Fruit fly (Drosophila melanogaster) whole organism, wandering third instar larva: Measurements from ENCODE around the gene Eip78C.

Source experiments
- Abd-B ChIP-seq: fragments of >200 bp; optimal IDR thresholded peaks from 2 replicates; lab custom pipeline; 2017; ENCODE audit warnings: missing biosample characterization, missing genetic modification characterization
- CrebA ChIP-seq: fragments of 200-800 bp; sonication (Bioruptor generic); optimal IDR thresholded peaks from 2 replicates; lab custom pipeline; 2016; ENCODE audit warnings: missing biosample characterization, mild to moderate bottlenecking, missing genetic modification characterization, borderline replicate concordance
- Hr83 ChIP-seq: fragments of 200-300 bp; sonication (Bioruptor generic); optimal IDR thresholded peaks from 2 replicates; lab custom pipeline; 2016; ENCODE audit warnings: missing biosample characterization, mild to moderate bottlenecking, missing genetic modification characterization, moderate library complexity; ENCODE audit not compliant: poor library complexity, severe bottlenecking
- dl ChIP-seq, 2 experiments: fragments of 175-275, 200-275 bp in 1 of 2; fragments of 200-275 bp in 1 of 2; sonication (Bioruptor generic); optimal IDR thresholded peaks; lab custom pipeline; 2018; ENCODE audit warnings: mild to moderate bottlenecking in 2 of 2, missing biosample characterization in 2 of 2, missing genetic modification characterization in 2 of 2, moderate library complexity in 2 of 2; ENCODE audit not compliant: partially characterized antibody in 2 of 2, insufficient read depth in 1 of 2
- dmrt93B ChIP-seq: fragments of 200-800 bp; sonication (Bioruptor generic); optimal IDR thresholded peaks from 2 replicates; lab custom pipeline; 2018; ENCODE audit warnings: missing biosample characterization, mild to moderate bottlenecking, missing genetic modification characterization
- foxo ChIP-seq, 2 experiments: fragments of 200-800 bp; sonication (Bioruptor generic); optimal IDR thresholded peaks; 2 replicates in 1 of 2; 3 replicates in 1 of 2; lab custom pipeline; 2016 to 2017; ENCODE audit warnings: missing biosample characterization in 2 of 2, missing genetic modification characterization in 2 of 2
- fru ChIP-seq: fragments of 200-800 bp; sonication (Bioruptor generic); optimal IDR thresholded peaks from 3 replicates; lab custom pipeline; 2016; ENCODE audit warnings: missing biosample characterization, mild to moderate bottlenecking, missing genetic modification characterization
- pan ChIP-seq: fragments of >200 bp; optimal IDR thresholded peaks from 2 replicates; lab custom pipeline; 2017
- psq ChIP-seq: fragments of 200-800 bp; sonication (Bioruptor generic); optimal IDR thresholded peaks from 3 replicates; lab custom pipeline; 2017; ENCODE audit warnings: missing biosample characterization, mild to moderate bottlenecking, missing genetic modification characterization, moderate library complexity
- sage ChIP-seq: fragments of 200-800 bp; sonication (Bioruptor generic); optimal IDR thresholded peaks from 2 replicates; lab custom pipeline; 2016; ENCODE audit warnings: missing biosample characterization, mild to moderate bottlenecking, missing genetic modification characterization
- usp ChIP-seq: fragments of >200 bp; optimal IDR thresholded peaks from 2 replicates; lab custom pipeline; 2017; ENCODE audit warnings: missing biosample characterization, missing genetic modification characterization

- TF ChIP-seq sage (GFP tag; lab: Kevin White, UChicago) (no peak), Abd-B (GFP tag; lab: Kevin White, UChicago) (no peak), dl (GFP tag; optimal IDR thresholded peaks at IDR 0.05; lab: Kevin White, UChicago; ENCODE audit: insufficient read depth in 1 of 2, partially characterized antibody in 2 of 2) (no peak), psq (no peak), CrebA (GFP tag; lab: Kevin White, UChicago) (no peak), pan (lab: Kevin White, UChicago) (no peak), Hr83 (GFP tag; lab: Kevin White, UChicago) (no peak), fru (GFP tag; lab: Kevin White, UChicago) (no peak), usp (GFP tag; lab: Kevin White, UChicago) (no peak), foxo (GFP tag; optimal IDR thresholded peaks at IDR 0.05; lab: Kevin White, UChicago) (no peak), dmrt93B (no peak)
Observed at dm6 chr3L:21302493-21302892, 76.1 kb downstream of the Eip78C start.
